Worm (Caenorhabditis elegans) whole organism, midembryonic: Measurements from ENCODE around the gene hpo-36.

Experiments used
- T22C8.4 ChIP-seq: fragments of 200-800 bp; sonication (Bioruptor generic); IDR thresholded peaks from 2 replicates; pipeline ENCODE4 v1.3.6; 2022; ENCODE audit warnings: missing genetic modification characterization, missing compliant biosample characterization
- cog-1 ChIP-seq: sonication (generic microtip); optimal IDR thresholded peaks from 2 replicates; lab custom pipeline; 2016; ENCODE audit warnings: missing genetic modification characterization, missing compliant biosample characterization
- flt-1 ChIP-seq: fragments of 200-800 bp; sonication (Bioruptor generic); IDR thresholded peaks from 2 replicates; pipeline ENCODE4 v1.3.6; 2022; ENCODE audit warnings: missing genetic modification characterization, missing compliant biosample characterization
- klf-2 ChIP-seq: fragments of 200-800 bp; sonication (Bioruptor generic); conservative IDR thresholded peaks from 2 replicates; pipeline ENCODE4 v1.3.6; 2022; ENCODE audit warnings: missing genetic modification reagents, missing genetic modification characterization, missing compliant biosample characterization
- med-1 ChIP-seq: sonication (generic microtip); optimal IDR thresholded peaks from 2 replicates; lab custom pipeline; 2017; ENCODE audit warnings: missing genetic modification characterization, mild to moderate bottlenecking, missing compliant biosample characterization, antibody characterized with exemption, missing genetic modification reagents; ENCODE audit not compliant: insufficient read depth
- ztf-29 ChIP-seq: fragments of 200-800 bp; sonication (Bioruptor generic); IDR thresholded peaks from 2 replicates; pipeline ENCODE4 v1.3.6; 2022; ENCODE audit warnings: missing genetic modification reagents, missing genetic modification characterization, missing compliant biosample characterization

- no peak for TF ChIP-seq ztf-29 (GFP tag; lab: Robert Waterston, UW)
- TF ChIP-seq T22C8.4 (GFP tag; lab: Robert Waterston, UW) = no peak
- no peak for TF ChIP-seq med-1 (GFP tag; lab: Kevin White, UChicago)
- no peak for TF ChIP-seq cog-1 (tag; lab: Kevin White, UChicago)
- no peak for TF ChIP-seq flt-1 (GFP tag; lab: Robert Waterston, UW)
- TF ChIP-seq klf-2 (GFP tag; lab: Robert Waterston, UW) = no peak
Measured at ce11 chrV:3760839-3761238, 21.6 kb upstream of the hpo-36 start, which contains the start of gene oac-55.
